Worm (Caenorhabditis elegans): ENCODE data around the gene nphp-4.

DNA sequence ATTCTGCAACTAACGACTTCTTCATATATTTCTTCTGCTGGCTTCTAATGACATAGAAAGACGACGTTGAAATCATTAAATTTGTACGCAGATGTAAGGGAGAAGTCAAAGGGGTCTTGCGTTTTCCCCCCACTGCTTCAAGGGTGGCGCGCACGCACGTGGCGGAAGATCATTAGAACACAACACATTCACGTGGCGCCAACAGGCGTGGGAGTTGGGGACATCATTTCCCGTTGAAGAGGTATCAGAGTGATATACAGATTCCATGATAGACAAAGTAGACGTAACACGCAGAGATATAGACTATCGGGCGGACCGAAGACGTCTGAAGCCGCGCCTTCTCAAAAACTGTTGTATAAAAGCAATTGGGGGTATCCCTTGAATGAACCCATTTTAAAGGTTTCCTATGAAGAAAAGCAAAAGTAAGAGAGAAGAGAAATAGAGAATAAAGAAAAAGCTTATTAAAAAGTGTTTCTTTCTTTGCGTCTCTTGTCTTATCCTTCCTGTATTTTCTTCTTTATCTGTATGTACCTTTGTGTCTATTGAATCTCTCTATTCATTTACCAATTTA, 44.2 kb downstream of the nphp-4 start:
- TF ChIP-seq pat-9 (tag; optimal IDR thresholded peaks at IDR 0.05) (no peak), dve-1 (tag; optimal IDR thresholded peaks at IDR 0.05) (no peak), pha-4 (tag; optimal IDR thresholded peaks at IDR 0.05) (no peak), pros-1 (tag; optimal IDR thresholded peaks at IDR 0.05) (no peak), nhr-11 (tag; optimal IDR thresholded peaks at IDR 0.05) (no peak), gmeb-2 (tag; optimal IDR thresholded peaks at IDR 0.05) (no peak), nfya-1 (tag; optimal IDR thresholded peaks at IDR 0.05) (no peak), pqm-1 (tag; optimal IDR thresholded peaks at IDR 0.05) (no peak), ama-1 (optimal IDR thresholded peaks at IDR 0.05) (no peak), che-1 (tag; optimal IDR thresholded peaks at IDR 0.05) (no peak)
